Fruit fly (Drosophila melanogaster) whole organism, wandering third instar larva: ENCODE results near the gene knk.

Experiments
- Abd-B ChIP-seq: fragments of >200 bp; optimal IDR thresholded peaks from 2 replicates; lab custom pipeline; 2017; ENCODE audit warnings: missing biosample characterization, missing genetic modification characterization
- CG32264 ChIP-seq: fragments of 200-800 bp; sonication (Bioruptor generic); optimal IDR thresholded peaks from 2 replicates; lab custom pipeline; 2016; ENCODE audit warnings: missing biosample characterization, missing genetic modification characterization
- CG9705 ChIP-seq: fragments of 200-800 bp; sonication (Bioruptor generic); optimal IDR thresholded peaks from 2 replicates; lab custom pipeline; 2018; ENCODE audit warnings: missing biosample characterization, mild to moderate bottlenecking, missing genetic modification characterization
- CrebA ChIP-seq: fragments of 200-800 bp; sonication (Bioruptor generic); optimal IDR thresholded peaks from 2 replicates; lab custom pipeline; 2016; ENCODE audit warnings: missing biosample characterization, mild to moderate bottlenecking, missing genetic modification characterization, borderline replicate concordance
- Dfd ChIP-seq: fragments of >200 bp; optimal IDR thresholded peaks from 2 replicates; lab custom pipeline; 2017; ENCODE audit warnings: missing biosample characterization, missing genetic modification characterization
- Dif ChIP-seq: fragments of 200-275, 200-300 bp; sonication (Bioruptor generic); optimal IDR thresholded peaks from 2 replicates; lab custom pipeline; 2018; ENCODE audit warnings: missing biosample characterization, missing genetic modification characterization; ENCODE audit not compliant: partially characterized antibody
- GATAd ChIP-seq: sonication (Bioruptor generic); optimal IDR thresholded peaks from 2 replicates; lab custom pipeline; 2016; ENCODE audit warnings: missing biosample characterization, missing genetic modification characterization
- HLH106 ChIP-seq: fragments of 200-800 bp; optimal IDR thresholded peaks from 3 replicates; lab custom pipeline; 2019; ENCODE audit warnings: missing biosample characterization, mild to moderate bottlenecking, missing genetic modification characterization, moderate library complexity
- Hnf4 ChIP-seq: fragments of 200-800 bp; sonication (Bioruptor generic); optimal IDR thresholded peaks from 2 replicates; lab custom pipeline; 2016; ENCODE audit warnings: missing biosample characterization, mild to moderate bottlenecking, missing genetic modification characterization
- Hr78 ChIP-seq: fragments of >200 bp; optimal IDR thresholded peaks from 2 replicates; lab custom pipeline; 2017; ENCODE audit warnings: missing biosample characterization, missing genetic modification characterization
- Hr83 ChIP-seq: fragments of 200-300 bp; sonication (Bioruptor generic); optimal IDR thresholded peaks from 2 replicates; lab custom pipeline; 2016; ENCODE audit warnings: missing biosample characterization, mild to moderate bottlenecking, missing genetic modification characterization, moderate library complexity; ENCODE audit not compliant: poor library complexity, severe bottlenecking
- Jra ChIP-seq: sonication (Bioruptor generic); optimal IDR thresholded peaks from 2 replicates; lab custom pipeline; 2016; ENCODE audit warnings: missing biosample characterization, missing genetic modification characterization
- Mio ChIP-seq: sonication (Bioruptor generic); optimal IDR thresholded peaks from 2 replicates; lab custom pipeline; 2016; ENCODE audit warnings: missing biosample characterization, missing genetic modification characterization
- Myc ChIP-seq: fragments of >200 bp; optimal IDR thresholded peaks from 2 replicates; lab custom pipeline; 2017
- N ChIP-seq: fragments of >200 bp; optimal IDR thresholded peaks from 2 replicates; lab custom pipeline; 2018; ENCODE audit warnings: missing biosample characterization, missing external identifiers, missing genetic modification characterization
- OdsH ChIP-seq: fragments of 200-800 bp; sonication (Bioruptor generic); optimal IDR thresholded peaks from 2 replicates; lab custom pipeline; 2016; ENCODE audit warnings: missing biosample characterization, mild to moderate bottlenecking, missing genetic modification characterization
- Rel ChIP-seq, 2 experiments: fragments of 200-800 bp; sonication (Bioruptor generic) in 1 of 2; optimal IDR thresholded peaks; 2 replicates in 1 of 2; 3 replicates in 1 of 2; lab custom pipeline; 2016 to 2019; ENCODE audit warnings: mild to moderate bottlenecking in 2 of 2, missing biosample characterization in 2 of 2, missing genetic modification characterization in 2 of 2, moderate library complexity in 1 of 2
- Sp1 ChIP-seq: fragments of 200-800 bp; sonication (Bioruptor generic); optimal IDR thresholded peaks from 3 replicates; lab custom pipeline; 2019; ENCODE audit warnings: missing biosample characterization, mild to moderate bottlenecking, missing genetic modification characterization, moderate library complexity
- Vsx2 ChIP-seq: fragments of 200-300, 225-300 bp; sonication (Bioruptor generic); optimal IDR thresholded peaks from 2 replicates; lab custom pipeline; 2018; ENCODE audit warnings: missing biosample characterization, missing genetic modification characterization; ENCODE audit not compliant: partially characterized antibody
- br ChIP-seq: fragments of 200-800 bp; sonication (Bioruptor generic); optimal IDR thresholded peaks from 2 replicates; lab custom pipeline; 2016; ENCODE audit warnings: missing biosample characterization, missing genetic modification characterization
- brk ChIP-seq: fragments of 200-800 bp; sonication (Bioruptor generic); optimal IDR thresholded peaks from 2 replicates; lab custom pipeline; 2016; ENCODE audit warnings: missing biosample characterization, mild to moderate bottlenecking, missing genetic modification characterization
- dl ChIP-seq, 2 experiments: fragments of 175-275, 200-275 bp in 1 of 2; fragments of 200-275 bp in 1 of 2; sonication (Bioruptor generic); optimal IDR thresholded peaks; lab custom pipeline; 2018; ENCODE audit warnings: mild to moderate bottlenecking in 2 of 2, missing biosample characterization in 2 of 2, missing genetic modification characterization in 2 of 2, moderate library complexity in 2 of 2; ENCODE audit not compliant: partially characterized antibody in 2 of 2, insufficient read depth in 1 of 2
- dmrt93B ChIP-seq: fragments of 200-800 bp; sonication (Bioruptor generic); optimal IDR thresholded peaks from 2 replicates; lab custom pipeline; 2018; ENCODE audit warnings: missing biosample characterization, mild to moderate bottlenecking, missing genetic modification characterization
- dsf ChIP-seq: sonication (Bioruptor generic); optimal IDR thresholded peaks from 2 replicates; lab custom pipeline; 2016; ENCODE audit warnings: missing biosample characterization, missing genetic modification characterization, borderline replicate concordance
- ey ChIP-seq: fragments of 200-800 bp; sonication (Bioruptor generic); optimal IDR thresholded peaks from 2 replicates; lab custom pipeline; 2016; ENCODE audit warnings: missing biosample characterization, missing genetic modification characterization
- foxo ChIP-seq, 2 experiments: fragments of 200-800 bp; sonication (Bioruptor generic); optimal IDR thresholded peaks; 2 replicates in 1 of 2; 3 replicates in 1 of 2; lab custom pipeline; 2016 to 2017; ENCODE audit warnings: missing biosample characterization in 2 of 2, missing genetic modification characterization in 2 of 2
- fru ChIP-seq: fragments of 200-800 bp; sonication (Bioruptor generic); optimal IDR thresholded peaks from 3 replicates; lab custom pipeline; 2016; ENCODE audit warnings: missing biosample characterization, mild to moderate bottlenecking, missing genetic modification characterization
- h ChIP-seq: fragments of 200-800 bp; sonication (Bioruptor generic); optimal IDR thresholded peaks from 3 replicates; lab custom pipeline; 2016; ENCODE audit warnings: missing biosample characterization, mild to moderate bottlenecking, missing genetic modification characterization
- jim ChIP-seq: fragments of 175-275, 200-325 bp; sonication (Bioruptor generic); optimal IDR thresholded peaks from 2 replicates; lab custom pipeline; 2016; ENCODE audit warnings: missing biosample characterization, mild to moderate bottlenecking, missing genetic modification characterization
- lola ChIP-seq: fragments of >200 bp; optimal IDR thresholded peaks from 2 replicates; lab custom pipeline; 2017; ENCODE audit warnings: missing biosample characterization, missing genetic modification characterization
- pan ChIP-seq: fragments of >200 bp; optimal IDR thresholded peaks from 2 replicates; lab custom pipeline; 2017
- psq ChIP-seq: fragments of 200-800 bp; sonication (Bioruptor generic); optimal IDR thresholded peaks from 3 replicates; lab custom pipeline; 2017; ENCODE audit warnings: missing biosample characterization, mild to moderate bottlenecking, missing genetic modification characterization, moderate library complexity
- rgr ChIP-seq: fragments of 200-800 bp; sonication (Bioruptor generic); optimal IDR thresholded peaks from 3 replicates; lab custom pipeline; 2016; ENCODE audit warnings: missing biosample characterization, mild to moderate bottlenecking, missing genetic modification characterization
- sage ChIP-seq: fragments of 200-800 bp; sonication (Bioruptor generic); optimal IDR thresholded peaks from 2 replicates; lab custom pipeline; 2016; ENCODE audit warnings: missing biosample characterization, mild to moderate bottlenecking, missing genetic modification characterization
- sv ChIP-seq: fragments of 200-800 bp; sonication (Bioruptor generic); optimal IDR thresholded peaks from 3 replicates; lab custom pipeline; 2016; ENCODE audit warnings: missing biosample characterization, missing genetic modification characterization
- tai ChIP-seq: sonication (Bioruptor generic); optimal IDR thresholded peaks from 2 replicates; lab custom pipeline; 2016; ENCODE audit warnings: missing biosample characterization, missing genetic modification characterization
- usp ChIP-seq: fragments of >200 bp; optimal IDR thresholded peaks from 2 replicates; lab custom pipeline; 2017; ENCODE audit warnings: missing biosample characterization, missing genetic modification characterization
- woc ChIP-seq: sonication (Bioruptor generic); optimal IDR thresholded peaks from 2 replicates; lab custom pipeline; 2016; ENCODE audit warnings: missing biosample characterization, mild to moderate bottlenecking, missing genetic modification characterization

Gene knk

dm6 chr3R:10161163-10161562, 35.7 kb upstream of the knk start, which contains the start of gene CG6254:
CG6254 (minus strand) TSS chr3R:10161331.
- TF ChIP-seq N (GFP tag; lab: Kevin White, UChicago) (no peak), Dfd (no peak), tai (no peak), Hr83 (peak; percentile 74), foxo (GFP tag; optimal IDR thresholded peaks at IDR 0.05; lab: Kevin White, UChicago) (peak in 1 of 2 experiments; percentile 51), dl (GFP tag; optimal IDR thresholded peaks at IDR 0.05; lab: Kevin White, UChicago; ENCODE audit: insufficient read depth in 1 of 2, partially characterized antibody in 2 of 2) (no peak), h (GFP tag; lab: Kevin White, UChicago) (no peak), Mio (GFP tag; lab: Kevin White, UChicago) (no peak), Dif (no peak), rgr (GFP tag; lab: Kevin White, UChicago) (no peak), woc (GFP tag; lab: Kevin White, UChicago) (peak; percentile 81), Vsx2 (no peak), sv (GFP tag; lab: Kevin White, UChicago) (no peak), Sp1 (no peak), Hr78 (GFP tag; lab: Kevin White, UChicago) (no peak), GATAd (GFP tag; lab: Kevin White, UChicago) (no peak), CG9705 (GFP tag; lab: Kevin White, UChicago) (peak; percentile 45), fru (GFP tag; lab: Kevin White, UChicago) (no peak), pan (lab: Kevin White, UChicago) (no peak), CG32264 (GFP tag; lab: Kevin White, UChicago) (no peak), lola (GFP tag; lab: Kevin White, UChicago) (no peak), HLH106 (tag; lab: Kevin White, UChicago) (no peak), jim (GFP tag; lab: Kevin White, UChicago) (no peak), Rel (GFP tag; optimal IDR thresholded peaks at IDR 0.05; lab: Kevin White, UChicago) (no peak), Rel (tag; optimal IDR thresholded peaks at IDR 0.05; lab: Kevin White, UChicago) (no peak), OdsH (GFP tag; lab: Kevin White, UChicago) (peak; percentile 8), dmrt93B (GFP tag; lab: Kevin White, UChicago) (no peak), dsf (no peak), brk (GFP tag; lab: Kevin White, UChicago) (no peak), Abd-B (no peak), Hnf4 (no peak), usp (GFP tag; lab: Kevin White, UChicago) (no peak), Jra (GFP tag; lab: Kevin White, UChicago) (no peak), psq (GFP tag; lab: Kevin White, UChicago) (no peak), ey (peak; percentile 13), CrebA (GFP tag; lab: Kevin White, UChicago) (no peak), Myc (lab: Kevin White, UChicago) (no peak), br (GFP tag; lab: Kevin White, UChicago) (no peak), sage (no peak)

dm6 chr3R:10153957-10154685, 28.7 kb upstream of the knk start:
- TF ChIP-seq h (GFP tag; lab: Kevin White, UChicago) = no peak
- TF ChIP-seq Mio (GFP tag; lab: Kevin White, UChicago) = no peak
- no peak for TF ChIP-seq Hr78 (GFP tag; lab: Kevin White, UChicago)
- no peak for TF ChIP-seq ey
- TF ChIP-seq woc (GFP tag; lab: Kevin White, UChicago) = no peak
